Fruit fly (Drosophila melanogaster): ENCODE data around the gene amd.

amd gene

dm6 chr2L:19158005-19158666 is 48.2 kb downstream of the amd start (continued):
- TF ChIP-seq CG18262 (tag; optimal IDR thresholded peaks at IDR 0.05) (peak; percentile 6), CG12299 (tag; optimal IDR thresholded peaks at IDR 0.05) (peak; percentile 46), CG11723 (GFP tag; optimal IDR thresholded peaks at IDR 0.05) (peak; percentile 0), CG8388 (GFP tag; optimal IDR thresholded peaks at IDR 0.05) (no peak), danr (GFP tag; IDR thresholded peaks at IDR 0.05) (no peak), CG16813 (GFP tag; IDR thresholded peaks at IDR 0.05; ENCODE audit: partially characterized antibody) (peak; percentile 15; the same call in 2 of the 3 replicates), Doc2 (GFP tag; IDR thresholded peaks at IDR 0.05) (no peak), Sox100B (GFP tag; optimal IDR thresholded peaks at IDR 0.05) (no peak), klu (GFP tag; IDR thresholded peaks at IDR 0.05) (no peak), nerfin-2 (GFP tag; IDR thresholded peaks at IDR 0.05; ENCODE audit: partially characterized antibody) (no peak), Bdp1 (GFP tag; optimal IDR thresholded peaks at IDR 0.05) (no peak), Meics (GFP tag; optimal IDR thresholded peaks at IDR 0.05) (peak; percentile 46), CG11695 (GFP tag; IDR thresholded peaks at IDR 0.05) (no peak), Deaf1 (tag; optimal IDR thresholded peaks at IDR 0.05) (peak; percentile 86), Dref (GFP tag; IDR thresholded peaks at IDR 0.05) (no peak), disco-r (GFP tag; optimal IDR thresholded peaks at IDR 0.05) (no peak), dysf (GFP tag; IDR thresholded peaks at IDR 0.05) (no peak), wdn (GFP tag; IDR thresholded peaks at IDR 0.05) (no peak), sr (GFP tag; IDR thresholded peaks at IDR 0.05) (no peak), cas (GFP tag; IDR thresholded peaks at IDR 0.05) (peak; percentile 30; the same call in 1 of the 2 replicates), abd-A (tag; optimal IDR thresholded peaks at IDR 0.05) (peak; percentile 70), Dip3 (GFP tag; optimal IDR thresholded peaks at IDR 0.05) (peak; percentile 9), CG1647 (GFP tag; optimal IDR thresholded peaks at IDR 0.05) (no peak), CG10147 (GFP tag; optimal IDR thresholded peaks at IDR 0.05) (peak; percentile 21), az2 (GFP tag; optimal IDR thresholded peaks at IDR 0.05) (no peak), CG14014 (GFP tag; IDR thresholded peaks at IDR 0.05) (no peak), CG4820 (GFP tag; optimal IDR thresholded peaks at IDR 0.05) (no peak), H15 (GFP tag; IDR thresholded peaks at IDR 0.05) (no peak), MTF-1 (GFP tag; optimal IDR thresholded peaks at IDR 0.05; ENCODE audit: borderline replicate concordance) (peak; percentile 49), nmo (GFP tag; optimal IDR thresholded peaks at IDR 0.05) (no peak), CG10959 (GFP tag; IDR thresholded peaks at IDR 0.05) (no peak), Sin3A (optimal IDR thresholded peaks at IDR 0.05) (no peak), aop (GFP tag; IDR thresholded peaks at IDR 0.05) (peak; percentile 66; the same call in 1 of the 2 replicates), CG13287 (GFP tag; IDR thresholded peaks at IDR 0.05; ENCODE audit: partially characterized antibody) (peak; percentile 59; the same call in 1 of the 2 replicates), CG18011 (GFP tag; optimal IDR thresholded peaks at IDR 0.05) (no peak), Myb (GFP tag; optimal IDR thresholded peaks at IDR 0.05) (no peak), Side (GFP tag; optimal IDR thresholded peaks at IDR 0.05) (no peak), Ssrp (tag; optimal IDR thresholded peaks at IDR 0.05) (no peak), repo (GFP tag; optimal IDR thresholded peaks at IDR 0.05) (no peak), Dad (GFP tag; optimal IDR thresholded peaks at IDR 0.05) (no peak), Hr51 (GFP tag; optimal IDR thresholded peaks at IDR 0.05) (no peak), CG11504 (tag; optimal IDR thresholded peaks at IDR 0.05) (peak; percentile 4), Tbp (GFP tag; optimal IDR thresholded peaks at IDR 0.05) (no peak), CG7556 (GFP tag; optimal IDR thresholded peaks at IDR 0.05) (no peak), CG32767 (GFP tag; IDR thresholded peaks at IDR 0.05) (peak; percentile 32; the same call in 1 of the 2 replicates), gsb (GFP tag; IDR thresholded peaks at IDR 0.05) (no peak), CG2889 (GFP tag; IDR thresholded peaks at IDR 0.05) (no peak), CG11696 (GFP tag; IDR thresholded peaks at IDR 0.05) (0 out of 2 replicates have a peak, but pooled peaks have one; percentile 23), CG6854 (GFP tag; optimal IDR thresholded peaks at IDR 0.05) (peak; percentile 62), lab (GFP tag; optimal IDR thresholded peaks at IDR 0.05) (peak; percentile 77)
